Worm (Caenorhabditis elegans) whole organism, young adult: Measurements from ENCODE around the gene K08D10.11.

Source experiments
- B0019.2 ChIP-seq: fragments of 200-800 bp; sonication (Bioruptor generic); conservative IDR thresholded peaks from 2 replicates; pipeline ENCODE4 v1.3.6; 2022; ENCODE audit warnings: missing genetic modification reagents, missing genetic modification characterization, missing compliant biosample characterization
- B0261.1 ChIP-seq: sonication (generic microtip); optimal IDR thresholded peaks from 2 replicates; lab custom pipeline; 2016; ENCODE audit warnings: mild to moderate bottlenecking, missing genetic modification characterization, moderate library complexity, missing compliant biosample characterization
- C17E4.6 ChIP-seq: fragments of 200-800 bp; sonication (Bioruptor generic); IDR thresholded peaks from 2 replicates; pipeline ENCODE4 v1.3.6; 2022; ENCODE audit warnings: missing genetic modification reagents, missing genetic modification characterization, missing compliant biosample characterization
- F22D6.2 ChIP-seq: sonication (generic microtip); optimal IDR thresholded peaks from 2 replicates; lab custom pipeline; 2016; ENCODE audit warnings: mild to moderate bottlenecking, missing genetic modification characterization, missing compliant biosample characterization
- F37B4.10 ChIP-seq: fragments of 200-800 bp; sonication (Bioruptor generic); IDR thresholded peaks from 2 replicates; pipeline ENCODE4 v1.3.6; 2022; ENCODE audit warnings: missing genetic modification characterization, missing compliant biosample characterization
- F39B2.1 ChIP-seq: fragments of 200-800 bp; sonication (Bioruptor generic); IDR thresholded peaks from 2 replicates; pipeline ENCODE4 v1.3.6; 2022; ENCODE audit warnings: missing genetic modification reagents, missing genetic modification characterization, missing compliant biosample characterization
- F57C9.4 ChIP-seq: sonication (generic microtip); optimal IDR thresholded peaks from 2 replicates; lab custom pipeline; 2017; ENCODE audit warnings: mild to moderate bottlenecking, missing genetic modification characterization, missing compliant biosample characterization
- K12H6.12 ChIP-seq: fragments of 200-800 bp; sonication (Bioruptor generic); optimal IDR thresholded peaks from 2 replicates; lab custom pipeline; 2018; ENCODE audit warnings: mild to moderate bottlenecking, missing genetic modification characterization, missing compliant biosample characterization
- Y56A3A.18 ChIP-seq: fragments of 200-800 bp; sonication (Bioruptor generic); IDR thresholded peaks from 2 replicates; pipeline ENCODE4 v1.3.6; 2022; ENCODE audit warnings: missing genetic modification reagents, missing genetic modification characterization, missing compliant biosample characterization
- ZK185.1 ChIP-seq: sonication (generic microtip); optimal IDR thresholded peaks from 2 replicates; lab custom pipeline; 2016; ENCODE audit warnings: mild to moderate bottlenecking, missing genetic modification characterization, missing compliant biosample characterization; ENCODE audit not compliant: poor library complexity, severe bottlenecking
- akir-1 ChIP-seq: fragments of 200-800 bp; sonication (Bioruptor generic); optimal IDR thresholded peaks from 2 replicates; lab custom pipeline; 2018; ENCODE audit warnings: mild to moderate bottlenecking, missing genetic modification characterization, moderate library complexity, missing compliant biosample characterization
- aptf-2 ChIP-seq: fragments of 200-800 bp; sonication (Bioruptor generic); conservative IDR thresholded peaks from 2 replicates; pipeline ENCODE4 v1.3.6; 2022; ENCODE audit warnings: missing genetic modification reagents, missing genetic modification characterization, missing compliant biosample characterization
- attf-5 ChIP-seq: fragments of 200-800 bp; sonication (Bioruptor generic); optimal IDR thresholded peaks from 2 replicates; lab custom pipeline; 2018; ENCODE audit warnings: mild to moderate bottlenecking, missing genetic modification characterization, missing compliant biosample characterization
- bed-2 ChIP-seq: fragments of 200-800 bp; sonication (Bioruptor generic); IDR thresholded peaks from 2 replicates; pipeline ENCODE4 v1.3.6; 2022; ENCODE audit warnings: missing genetic modification reagents, missing genetic modification characterization, missing compliant biosample characterization
- ccch-3 ChIP-seq: fragments of 200-800 bp; sonication (Bioruptor generic); optimal IDR thresholded peaks from 2 replicates; lab custom pipeline; 2018; ENCODE audit warnings: mild to moderate bottlenecking, missing genetic modification characterization, missing compliant biosample characterization
- cebp-1 ChIP-seq, 2 experiments: fragments of 200-800 bp in 1 of 2; sonication (Bioruptor generic) in 1 of 2; sonication (generic microtip) in 1 of 2; IDR thresholded peaks in 1 of 2; optimal IDR thresholded peaks in 1 of 2; 2 replicates each; pipeline versions ENCODE4 v1.3.6 to Lab custom; 2017 to 2022; ENCODE audit warnings: missing compliant biosample characterization in 2 of 2, missing genetic modification characterization in 2 of 2, mild to moderate bottlenecking in 1 of 2, missing genetic modification reagents in 1 of 2, moderate library complexity in 1 of 2
- ceh-100 ChIP-seq: fragments of 200-800 bp; sonication (Bioruptor generic); IDR thresholded peaks from 2 replicates; pipeline ENCODE4 v1.3.6; 2022; ENCODE audit warnings: missing genetic modification reagents, missing genetic modification characterization, missing compliant biosample characterization
- ceh-27 ChIP-seq: fragments of 200-800 bp; sonication (Bioruptor generic); optimal IDR thresholded peaks from 2 replicates; lab custom pipeline; 2018; ENCODE audit warnings: mild to moderate bottlenecking, missing genetic modification characterization, moderate library complexity, missing compliant biosample characterization
- ceh-79 ChIP-seq: sonication (generic microtip); optimal IDR thresholded peaks from 2 replicates; lab custom pipeline; 2017; ENCODE audit warnings: mild to moderate bottlenecking, missing genetic modification characterization, missing compliant biosample characterization
- ceh-91 ChIP-seq: fragments of 200-800 bp; sonication (Bioruptor generic); IDR thresholded peaks from 2 replicates; pipeline ENCODE4 v1.3.6; 2022; ENCODE audit warnings: missing genetic modification reagents, missing genetic modification characterization, missing compliant biosample characterization
- chd-7 ChIP-seq: sonication (generic microtip); optimal IDR thresholded peaks from 2 replicates; lab custom pipeline; 2016; ENCODE audit warnings: mild to moderate bottlenecking, missing genetic modification characterization, moderate library complexity, missing compliant biosample characterization
- dox-1 ChIP-seq: fragments of 200-800 bp; sonication (Bioruptor generic); IDR thresholded peaks from 2 replicates; pipeline ENCODE4 v1.3.6; 2022; ENCODE audit warnings: missing genetic modification reagents, missing genetic modification characterization, missing compliant biosample characterization
- egl-44 ChIP-seq: fragments of 200-800 bp; sonication (Bioruptor generic); IDR thresholded peaks from 2 replicates; pipeline ENCODE4 v1.3.6; 2022; ENCODE audit warnings: missing genetic modification reagents, missing genetic modification characterization, missing compliant biosample characterization
- egrh-3 ChIP-seq: fragments of 200-800 bp; sonication (Bioruptor generic); IDR thresholded peaks from 2 replicates; pipeline ENCODE4 v1.3.6; 2022; ENCODE audit warnings: missing genetic modification reagents, missing genetic modification characterization, missing compliant biosample characterization
- ets-4 ChIP-seq: fragments of 200-800 bp; sonication (Bioruptor generic); optimal IDR thresholded peaks from 2 replicates; lab custom pipeline; 2018; ENCODE audit warnings: mild to moderate bottlenecking, missing genetic modification characterization, missing compliant biosample characterization
- hlh-12 ChIP-seq: sonication (generic microtip); optimal IDR thresholded peaks from 2 replicates; lab custom pipeline; 2016; ENCODE audit warnings: missing genetic modification characterization, missing compliant biosample characterization
- hmg-1.2 ChIP-seq: fragments of 200-800 bp; sonication (Bioruptor generic); IDR thresholded peaks from 2 replicates; pipeline ENCODE4 v1.3.6; 2022; ENCODE audit warnings: missing genetic modification reagents, missing genetic modification characterization, missing compliant biosample characterization
- hrde-1 ChIP-seq: sonication (generic microtip); optimal IDR thresholded peaks from 2 replicates; lab custom pipeline; 2016; ENCODE audit warnings: missing genetic modification characterization, mild to moderate bottlenecking, missing compliant biosample characterization, moderate library complexity, missing genotype, missing genetic modification reagents, borderline replicate concordance
- lin-40 ChIP-seq: sonication (generic microtip); optimal IDR thresholded peaks from 2 replicates; lab custom pipeline; 2016; ENCODE audit warnings: missing genetic modification characterization, mild to moderate bottlenecking, missing compliant biosample characterization, missing genotype, missing genetic modification reagents
- madf-3 ChIP-seq: fragments of 200-800 bp; sonication (Bioruptor generic); IDR thresholded peaks from 2 replicates; pipeline ENCODE4 v1.3.6; 2022; ENCODE audit warnings: missing genetic modification reagents, missing genetic modification characterization, missing compliant biosample characterization
- nfya-2 ChIP-seq: fragments of 200-800 bp; sonication (Bioruptor generic); IDR thresholded peaks from 2 replicates; pipeline ENCODE4 v1.3.6; 2022; ENCODE audit warnings: missing genetic modification reagents, missing genetic modification characterization, missing compliant biosample characterization
- nfyb-1 ChIP-seq: fragments of 200-800 bp; sonication (Bioruptor generic); IDR thresholded peaks from 2 replicates; pipeline ENCODE4 v1.3.6; 2022; ENCODE audit warnings: missing genetic modification reagents, missing genetic modification characterization, missing compliant biosample characterization
- nhr-27 ChIP-seq: fragments of 200-800 bp; sonication (Bioruptor generic); optimal IDR thresholded peaks from 2 replicates; lab custom pipeline; 2018; ENCODE audit warnings: mild to moderate bottlenecking, missing genetic modification characterization, moderate library complexity, missing compliant biosample characterization
- nhr-80 ChIP-seq: sonication (generic microtip); optimal IDR thresholded peaks from 2 replicates; lab custom pipeline; 2016; ENCODE audit warnings: missing genetic modification characterization, missing compliant biosample characterization
- pbrm-1 ChIP-seq: fragments of 200-800 bp; sonication (Bioruptor generic); IDR thresholded peaks from 2 replicates; pipeline ENCODE4 v1.3.6; 2022; ENCODE audit warnings: missing genetic modification reagents, missing genetic modification characterization, missing compliant biosample characterization
- rcor-1 ChIP-seq: fragments of 200-800 bp; sonication (Bioruptor generic); IDR thresholded peaks from 2 replicates; pipeline ENCODE4 v1.3.6; 2022; ENCODE audit warnings: missing genetic modification reagents, missing genetic modification characterization, missing compliant biosample characterization
- rec-8 ChIP-seq, 2 experiments: sonication (generic microtip); optimal IDR thresholded peaks; 2 replicates each; lab custom pipeline; 2016; ENCODE audit warnings: mild to moderate bottlenecking in 2 of 2, missing genetic modification characterization in 2 of 2, missing genetic modification reagents in 2 of 2, missing genotype in 2 of 2, missing biosample characterization in 1 of 2, missing compliant biosample characterization in 1 of 2, moderate library complexity in 1 of 2
- repo-1 ChIP-seq: sonication (generic microtip); optimal IDR thresholded peaks from 2 replicates; lab custom pipeline; 2017; ENCODE audit warnings: mild to moderate bottlenecking, missing genetic modification characterization, missing compliant biosample characterization
- sea-2 ChIP-seq: fragments of 200-800 bp; sonication (Bioruptor generic); IDR thresholded peaks from 2 replicates; pipeline ENCODE4 v1.3.6; 2022; ENCODE audit warnings: missing genetic modification characterization, missing compliant biosample characterization
- tbp1 ChIP-seq: fragments of 200-800 bp; sonication (Bioruptor generic); optimal IDR thresholded peaks from 2 replicates; lab custom pipeline; 2018; ENCODE audit warnings: mild to moderate bottlenecking, missing genetic modification characterization, missing compliant biosample characterization
- tbx-9 ChIP-seq: sonication (generic microtip); optimal IDR thresholded peaks from 2 replicates; lab custom pipeline; 2016; ENCODE audit warnings: borderline replicate concordance, missing genetic modification characterization, inconsistent platforms, missing compliant biosample characterization
- xnd-1 ChIP-seq: sonication (generic microtip); optimal IDR thresholded peaks from 2 replicates; lab custom pipeline; 2016; ENCODE audit warnings: missing genotype, missing genetic modification reagents, missing genetic modification characterization, missing compliant biosample characterization
- zfh-2 ChIP-seq: fragments of 200-800 bp; sonication (Bioruptor generic); conservative IDR thresholded peaks from 2 replicates; pipeline ENCODE4 v1.3.6; 2022; ENCODE audit warnings: missing genetic modification reagents, missing genetic modification characterization, missing compliant biosample characterization

Gene K08D10.11

ce11 chrIV:4218276-4218675 lies 32.3 kb upstream of the K08D10.11 start:
- TF ChIP-seq F39B2.1, result no peak
- TF ChIP-seq Y56A3A.18, result 0 out of 2 replicates have a peak, but pooled peaks have one; percentile 39

ce11 chrIV:4216099-4216894 lies 30.3 kb upstream of the K08D10.11 start:
- TF ChIP-seq repo-1 (tag; lab: Kevin White, UChicago) (no peak), sea-2 (no peak), egrh-3 (peak; percentile 23; the same call in 1 of the 2 replicates), hmg-1.2 (no peak), zfh-2 (GFP tag; lab: Robert Waterston, UW) (peak; percentile 79), F57C9.4 (tag; lab: Kevin White, UChicago) (no peak), ceh-91 (GFP tag; lab: Robert Waterston, UW) (no peak), ccch-3 (GFP tag; lab: Kevin White, UChicago) (no peak), tbp1 (no peak), xnd-1 (tag; lab: Kevin White, UChicago) (no peak)

- TF ChIP-seq tbx-9 (no peak), ceh-27 (no peak), nfyb-1 (GFP tag; lab: Robert Waterston, UW) (no peak), attf-5 (GFP tag; lab: Kevin White, UChicago) (peak; percentile 40), ceh-79 (tag; lab: Kevin White, UChicago) (no peak), dox-1 (GFP tag; lab: Robert Waterston, UW) (0 out of 2 replicates have a peak, but pooled peaks have one; percentile 35), cebp-1 (GFP tag; IDR thresholded peaks at IDR 0.05; lab: Robert Waterston, UW) (no peak), cebp-1 (tag; optimal IDR thresholded peaks at IDR 0.05; lab: Kevin White, UChicago) (peak; percentile 36), lin-40 (tag; lab: Kevin White, UChicago) (peak; percentile 59), nhr-80 (peak; percentile 65), F22D6.2 (no peak), rcor-1 (GFP tag; lab: Robert Waterston, UW) (no peak), akir-1 (GFP tag; lab: Kevin White, UChicago) (no peak), B0019.2 (GFP tag; lab: Robert Waterston, UW) (no peak), egrh-3 (no peak), ets-4 (GFP tag; lab: Kevin White, UChicago) (no peak), tbp1 (peak; percentile 5), F37B4.10 (GFP tag; lab: Robert Waterston, UW) (no peak), hrde-1 (no peak), madf-3 (GFP tag; lab: Robert Waterston, UW) (no peak), ceh-100 (no peak), zfh-2 (GFP tag; lab: Robert Waterston, UW) (0 out of 2 replicates have a peak, but pooled peaks have one; percentile 38), B0261.1 (tag; lab: Kevin White, UChicago) (no peak), pbrm-1 (GFP tag; lab: Robert Waterston, UW) (no peak), nhr-27 (no peak), K12H6.12 (tag; lab: Kevin White, UChicago) (peak; percentile 76), rec-8 (tag; optimal IDR thresholded peaks at IDR 0.05; lab: Kevin White, UChicago) (no peak), hmg-1.2 (peak; percentile 53; the same call in 1 of the 2 replicates), bed-2 (GFP tag; lab: Robert Waterston, UW) (no peak), C17E4.6 (GFP tag; lab: Robert Waterston, UW) (no peak), ceh-91 (GFP tag; lab: Robert Waterston, UW) (no peak), egl-44 (GFP tag; lab: Robert Waterston, UW) (0 out of 2 replicates have a peak, but pooled peaks have one; percentile 43), chd-7 (tag; lab: Kevin White, UChicago) (peak; percentile 9), ZK185.1 (tag; lab: Kevin White, UChicago) (no peak), nfya-2 (GFP tag; lab: Robert Waterston, UW) (0 out of 2 replicates have a peak, but pooled peaks have one; percentile 5), hlh-12 (tag; lab: Kevin White, UChicago) (no peak), aptf-2 (no peak)
These were observed 29.4 kb upstream of the K08D10.11 start for ce11 chrIV:4215349-4215748.
